Fruit fly (Drosophila melanogaster): ENCODE measurements around the gene GILT3.

DNA sequence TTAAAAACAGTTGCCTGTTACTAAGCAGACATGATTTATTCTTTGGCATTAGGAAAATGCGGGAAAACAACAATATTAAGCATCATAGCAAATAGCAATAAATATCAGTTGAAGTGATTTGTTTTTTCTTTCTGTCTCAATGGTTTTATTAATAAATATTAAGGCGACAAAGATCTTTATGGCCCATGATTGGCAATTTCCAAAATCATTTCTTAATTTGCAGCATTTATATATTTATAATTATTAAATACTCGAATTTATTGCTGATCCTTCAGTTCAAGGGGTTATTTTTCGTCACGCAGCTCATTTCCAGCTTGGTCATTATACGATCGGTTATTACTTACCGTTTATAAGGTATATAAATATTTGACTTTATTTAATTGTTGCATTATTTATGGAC is 50.5 kb downstream of the GILT3 start:
- no peak for TF ChIP-seq CG8478 (optimal IDR thresholded peaks at IDR 0.05)
- no peak for TF ChIP-seq CTCF (optimal IDR thresholded peaks at IDR 0.05)
